Worm (Caenorhabditis elegans) whole organism, L4 larva: ENCODE measurements around the gene trip-4.

Experiments
- ceh-20 ChIP-seq: fragments of 200-800 bp; sonication (Bioruptor generic); IDR thresholded peaks from 2 replicates; pipeline ENCODE4 v1.3.6; 2022; ENCODE audit warnings: missing genetic modification reagents, missing genetic modification characterization, missing compliant biosample characterization
- fkh-10 ChIP-seq: fragments of 150-350 bp; optimal IDR thresholded peaks from 2 replicates; lab custom pipeline; 2014; ENCODE audit warnings: missing biosample characterization, missing genetic modification reagents, missing genetic modification characterization
- fos-1 ChIP-seq: fragments of 150-350 bp; optimal IDR thresholded peaks from 2 replicates; lab custom pipeline; 2014; ENCODE audit warnings: missing biosample characterization, missing genetic modification characterization
- unc-62 ChIP-seq, 3 experiments: fragments of 150-350 bp in 1 of 3; sonication (generic microtip); optimal IDR thresholded peaks in 2 of 3; peaks in 1 of 3; 1 replicate in 1 of 3; 2 replicates in 2 of 3; lab custom pipeline; 2014 to 2017; ENCODE audit warnings: missing biosample characterization in 3 of 3, missing genetic modification characterization in 3 of 3, missing genetic modification reagents in 3 of 3, missing genotype in 1 of 3
- ztf-11 ChIP-seq: fragments of 150-350 bp; optimal IDR thresholded peaks from 2 replicates; lab custom pipeline; 2014; ENCODE audit warnings: missing biosample characterization, missing genetic modification characterization

ce11 chrII:15084170-15084569 is 45.0 kb downstream of the trip-4 start, which contains the start of gene Y53F4B.20:
- TF ChIP-seq fkh-10 (no peak), ceh-20 (GFP tag; lab: Robert Waterston, UW) (no peak), ztf-11 (tag; lab: Kevin White, UChicago) (no peak), fos-1 (tag; lab: Kevin White, UChicago) (no peak), unc-62 (GFP tag; optimal IDR thresholded peaks at IDR 0.05 in 1 of 2; lab: Kevin White, UChicago) (no peak), unc-62 (tag; optimal IDR thresholded peaks at IDR 0.05; lab: Kevin White, UChicago) (no peak)
